Worm (Caenorhabditis elegans) whole organism, midembryonic: ENCODE results near the gene rnh-1.1.
A peak's percentile ranks its signal among the peaks of the same experiment; 100 is the strongest.

Source experiments
- T22C8.4 ChIP-seq: fragments of 200-800 bp; sonication (Bioruptor generic); IDR thresholded peaks from 2 replicates; pipeline ENCODE4 v1.3.6; 2022; ENCODE audit warnings: missing genetic modification characterization, missing compliant biosample characterization
- cog-1 ChIP-seq: sonication (generic microtip); optimal IDR thresholded peaks from 2 replicates; lab custom pipeline; 2016; ENCODE audit warnings: missing genetic modification characterization, missing compliant biosample characterization
- klf-2 ChIP-seq: fragments of 200-800 bp; sonication (Bioruptor generic); conservative IDR thresholded peaks from 2 replicates; pipeline ENCODE4 v1.3.6; 2022; ENCODE audit warnings: missing genetic modification reagents, missing genetic modification characterization, missing compliant biosample characterization
- med-1 ChIP-seq: sonication (generic microtip); optimal IDR thresholded peaks from 2 replicates; lab custom pipeline; 2017; ENCODE audit warnings: missing genetic modification characterization, mild to moderate bottlenecking, missing compliant biosample characterization, antibody characterized with exemption, missing genetic modification reagents; ENCODE audit not compliant: insufficient read depth
- ref-1 ChIP-seq: fragments of 200-800 bp; sonication (Bioruptor generic); conservative IDR thresholded peaks from 2 replicates; pipeline ENCODE4 v1.3.6; 2022; ENCODE audit warnings: missing genetic modification reagents, missing genetic modification characterization, missing compliant biosample characterization

DNA sequence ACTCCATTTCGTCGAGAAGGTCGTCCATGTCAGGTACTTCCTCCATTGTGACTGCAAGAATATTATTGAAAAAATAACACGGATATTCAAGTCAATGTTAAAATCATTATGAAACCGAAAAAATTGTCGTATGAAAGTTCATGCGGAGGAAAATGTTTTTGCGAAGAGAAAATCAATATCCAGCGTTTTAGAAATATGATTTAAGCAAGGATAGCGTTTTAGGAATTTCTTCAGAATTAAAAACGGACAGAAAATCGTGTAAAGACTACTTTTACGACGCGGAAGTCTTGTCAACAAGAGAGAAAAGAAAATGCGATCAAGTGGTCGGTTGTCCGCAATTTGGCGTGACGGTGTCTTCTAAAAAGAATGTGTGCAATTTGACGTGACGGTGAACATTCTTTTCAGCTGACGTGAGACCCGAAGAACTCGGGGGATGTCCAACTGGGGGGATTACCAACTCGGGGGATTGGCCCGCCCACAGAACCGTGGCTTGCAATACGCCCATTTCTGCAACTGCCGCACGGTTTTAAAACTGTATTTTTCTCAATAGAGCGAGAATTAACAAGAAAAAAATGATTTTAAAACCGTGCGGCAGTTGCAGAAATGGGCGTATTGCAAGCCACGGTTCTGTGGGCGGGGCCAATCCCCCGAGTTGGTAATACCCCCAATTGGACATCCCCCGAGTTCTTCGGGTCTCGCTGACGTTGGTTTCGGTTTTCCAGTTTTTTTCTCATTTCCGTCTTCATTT lies 46.9 kb upstream of the rnh-1.1 start, which contains the start of the genes aka-1 and ubc-6:
- TF ChIP-seq ref-1 (GFP tag; lab: Robert Waterston, UW): 0 out of 2 replicates have a peak, but pooled peaks have one; percentile 33
- TF ChIP-seq klf-2 (GFP tag; lab: Robert Waterston, UW): peak; percentile 66
- TF ChIP-seq T22C8.4 (GFP tag; lab: Robert Waterston, UW): peak; percentile 64
- TF ChIP-seq med-1 (GFP tag; lab: Kevin White, UChicago): no peak
- TF ChIP-seq cog-1 (tag; lab: Kevin White, UChicago): peak; percentile 45
